Fruit fly (Drosophila melanogaster) whole organism, prepupa: ENCODE data around the gene CG17470.

Experiments
- Blimp-1 ChIP-seq: fragments of 200-800 bp; sonication (Bioruptor generic); optimal IDR thresholded peaks from 3 replicates; lab custom pipeline; 2017; ENCODE audit warnings: missing biosample characterization, missing genetic modification characterization, mild to moderate bottlenecking, moderate library complexity, missing genetic modification reagents
- CG10631 ChIP-seq: fragments of 200-800 bp; sonication (Bioruptor generic); optimal IDR thresholded peaks from 2 replicates; lab custom pipeline; 2016; ENCODE audit warnings: missing biosample characterization, missing genetic modification characterization
- CG10669 ChIP-seq: fragments of 200-800 bp; sonication (Bioruptor generic); optimal IDR thresholded peaks from 3 replicates; lab custom pipeline; 2018; ENCODE audit warnings: missing biosample characterization, mild to moderate bottlenecking, missing genetic modification characterization, moderate library complexity
- CG11762 ChIP-seq: fragments of 200-800 bp; sonication (Bioruptor generic); optimal IDR thresholded peaks from 3 replicates; lab custom pipeline; 2016; ENCODE audit warnings: missing biosample characterization, missing genetic modification characterization; ENCODE audit not compliant: insufficient read depth
- CG11902 ChIP-seq: fragments of 200-800 bp; sonication (Bioruptor generic); optimal IDR thresholded peaks from 3 replicates; lab custom pipeline; 2016; ENCODE audit warnings: missing biosample characterization, missing genetic modification characterization
- CG15336 ChIP-seq: fragments of 200-800 bp; sonication (Bioruptor generic); IDR thresholded peaks from 2 replicates; pipeline ENCODE4 v1.3.6; 2022; ENCODE audit warnings: missing biosample characterization, missing genetic modification characterization
- CG1621 ChIP-seq: fragments of 200-800 bp; sonication (Bioruptor generic); optimal IDR thresholded peaks from 3 replicates; lab custom pipeline; 2018; ENCODE audit warnings: missing biosample characterization, mild to moderate bottlenecking, missing genetic modification characterization
- CG16779 ChIP-seq: fragments of 200-800 bp; sonication (Bioruptor generic); optimal IDR thresholded peaks from 3 replicates; lab custom pipeline; 2017; ENCODE audit warnings: missing biosample characterization, mild to moderate bottlenecking, missing genetic modification characterization
- CG3032 ChIP-seq: fragments of 200-800 bp; optimal IDR thresholded peaks from 2 replicates; lab custom pipeline; 2019; ENCODE audit warnings: missing biosample characterization, mild to moderate bottlenecking, missing genetic modification characterization, moderate library complexity
- CG31627 ChIP-seq: fragments of 200-800 bp; sonication (Bioruptor generic); optimal IDR thresholded peaks from 3 replicates; lab custom pipeline; 2016; ENCODE audit warnings: missing biosample characterization, missing genetic modification characterization
- CG32006 ChIP-seq: fragments of 200-800 bp; sonication (Bioruptor generic); optimal IDR thresholded peaks from 3 replicates; lab custom pipeline; 2017; ENCODE audit warnings: missing biosample characterization, mild to moderate bottlenecking, missing genetic modification characterization
- CG34406 ChIP-seq: fragments of 200-800 bp; sonication (Bioruptor generic); optimal IDR thresholded peaks from 3 replicates; lab custom pipeline; 2016; ENCODE audit warnings: missing biosample characterization, missing genetic modification characterization
- CG6163 ChIP-seq: fragments of 200-800 bp; sonication (Bioruptor generic); IDR thresholded peaks from 3 replicates; pipeline ENCODE4 v1.3.6; 2022; ENCODE audit warnings: missing biosample characterization, missing genetic modification characterization
- CG6276 ChIP-seq: fragments of 200-800 bp; sonication (Bioruptor generic); optimal IDR thresholded peaks from 2 replicates; lab custom pipeline; 2017; ENCODE audit warnings: missing biosample characterization, mild to moderate bottlenecking, missing genetic modification characterization
- CG6792 ChIP-seq: fragments of 200-800 bp; sonication (Bioruptor generic); optimal IDR thresholded peaks from 3 replicates; lab custom pipeline; 2016; ENCODE audit warnings: missing biosample characterization, missing genetic modification characterization
- CG6808 ChIP-seq: fragments of 200-800 bp; sonication (Bioruptor generic); optimal IDR thresholded peaks from 3 replicates; lab custom pipeline; 2017; ENCODE audit warnings: missing biosample characterization, missing genetic modification characterization, mild to moderate bottlenecking, moderate library complexity, missing genetic modification reagents
- CG8119 ChIP-seq: fragments of 200-800 bp; sonication (Bioruptor generic); IDR thresholded peaks from 3 replicates; pipeline ENCODE4 v1.3.6; 2022; ENCODE audit warnings: missing biosample characterization, missing genetic modification characterization
- CG8319 ChIP-seq: fragments of 200-800 bp; sonication (Bioruptor generic); optimal IDR thresholded peaks from 3 replicates; lab custom pipeline; 2016; ENCODE audit warnings: missing biosample characterization, missing genetic modification characterization
- CG9139 ChIP-seq: fragments of 200-800 bp; sonication (Bioruptor generic); optimal IDR thresholded peaks from 3 replicates; lab custom pipeline; 2017; ENCODE audit warnings: missing biosample characterization, mild to moderate bottlenecking, missing genetic modification characterization
- Eip75B ChIP-seq: fragments of 200-800 bp; sonication (Bioruptor generic); optimal IDR thresholded peaks from 3 replicates; lab custom pipeline; 2016; ENCODE audit warnings: missing biosample characterization, missing genetic modification characterization
- Eip78C ChIP-seq: fragments of 200-800 bp; sonication (Bioruptor generic); peaks from one replicate; lab custom pipeline; 2016; ENCODE audit warnings: missing biosample characterization, missing genetic modification characterization
- Eip93F ChIP-seq: fragments of 200-800 bp; sonication (Bioruptor generic); optimal IDR thresholded peaks from 2 replicates; lab custom pipeline; 2016; ENCODE audit warnings: missing biosample characterization, mild to moderate bottlenecking, missing genetic modification characterization
- Ets96B ChIP-seq: fragments of 200-800 bp; optimal IDR thresholded peaks from 2 replicates; lab custom pipeline; 2019; ENCODE audit warnings: missing biosample characterization, mild to moderate bottlenecking, missing genetic modification characterization, moderate library complexity
- Gug ChIP-seq: fragments of 200-800 bp; sonication (Bioruptor generic); IDR thresholded peaks from 2 replicates; pipeline ENCODE4 v1.3.6; 2022; ENCODE audit warnings: missing biosample characterization, missing genetic modification characterization
- Hr38 ChIP-seq: sonication (Bioruptor generic); optimal IDR thresholded peaks from 2 replicates; lab custom pipeline; 2016; ENCODE audit warnings: missing biosample characterization, missing genetic modification characterization
- Hr39 ChIP-seq: fragments of 200-800 bp; sonication (Bioruptor generic); optimal IDR thresholded peaks from 2 replicates; lab custom pipeline; 2016; ENCODE audit warnings: missing biosample characterization, missing genetic modification characterization
- Hr4 ChIP-seq: fragments of 200-800 bp; sonication (Bioruptor generic); optimal IDR thresholded peaks from 3 replicates; lab custom pipeline; 2016; ENCODE audit warnings: missing biosample characterization, missing genetic modification characterization
- Lpt ChIP-seq: fragments of 200-800 bp; sonication (Bioruptor generic); optimal IDR thresholded peaks from 3 replicates; lab custom pipeline; 2016; ENCODE audit warnings: missing biosample characterization, missing genetic modification characterization
- OdsH ChIP-seq: fragments of 200-800 bp; sonication (Bioruptor generic); optimal IDR thresholded peaks from 3 replicates; lab custom pipeline; 2016; ENCODE audit warnings: missing biosample characterization, missing genetic modification characterization
- Smox ChIP-seq: fragments of 200-800 bp; sonication (Bioruptor generic); optimal IDR thresholded peaks from 3 replicates; lab custom pipeline; 2016; ENCODE audit warnings: missing biosample characterization, missing genetic modification characterization
- Sox102F ChIP-seq: fragments of 200-800 bp; sonication (Bioruptor generic); optimal IDR thresholded peaks from 2 replicates; lab custom pipeline; 2016; ENCODE audit warnings: missing biosample characterization, mild to moderate bottlenecking, missing genetic modification characterization
- Sox14 ChIP-seq: fragments of 200-800 bp; sonication (Bioruptor generic); optimal IDR thresholded peaks from 3 replicates; lab custom pipeline; 2016; ENCODE audit warnings: missing biosample characterization, missing genetic modification characterization
- Sox15 ChIP-seq: fragments of 200-800 bp; sonication (Bioruptor generic); optimal IDR thresholded peaks from 3 replicates; lab custom pipeline; 2016; ENCODE audit warnings: missing biosample characterization, missing genetic modification characterization
- achi ChIP-seq: fragments of 200-800 bp; sonication (Bioruptor generic); optimal IDR thresholded peaks from 3 replicates; lab custom pipeline; 2016; ENCODE audit warnings: missing biosample characterization, missing genetic modification characterization
- cyc ChIP-seq: fragments of 200-800 bp; sonication (Bioruptor generic); optimal IDR thresholded peaks from 3 replicates; lab custom pipeline; 2016; ENCODE audit warnings: missing biosample characterization, missing genetic modification characterization
- dac ChIP-seq: fragments of 200-800 bp; sonication (Bioruptor generic); optimal IDR thresholded peaks from 2 replicates; lab custom pipeline; 2017; ENCODE audit warnings: missing biosample characterization, mild to moderate bottlenecking, missing genetic modification characterization
- dsx ChIP-seq: fragments of 200-800 bp; optimal IDR thresholded peaks from 3 replicates; lab custom pipeline; 2019; ENCODE audit warnings: missing biosample characterization, mild to moderate bottlenecking, missing genetic modification characterization, moderate library complexity; ENCODE audit not compliant: poor library complexity, severe bottlenecking
- eg ChIP-seq: fragments of 200-800 bp; sonication (Bioruptor generic); IDR thresholded peaks from 3 replicates; pipeline ENCODE4 v1.3.6; 2022; ENCODE audit warnings: missing biosample characterization, missing genetic modification characterization
- esn ChIP-seq: fragments of 200-800 bp; sonication (Bioruptor generic); optimal IDR thresholded peaks from 2 replicates; lab custom pipeline; 2016; ENCODE audit warnings: missing biosample characterization, mild to moderate bottlenecking, missing genetic modification characterization, moderate library complexity
- fd59A ChIP-seq: fragments of 200-800 bp; sonication (Bioruptor generic); optimal IDR thresholded peaks from 2 replicates; lab custom pipeline; 2017; ENCODE audit warnings: missing biosample characterization, mild to moderate bottlenecking, missing genetic modification characterization, missing genetic modification reagents
- fkh ChIP-seq: fragments of 200-800 bp; sonication (Bioruptor generic); optimal IDR thresholded peaks from 3 replicates; lab custom pipeline; 2017; ENCODE audit warnings: missing biosample characterization, mild to moderate bottlenecking, missing genetic modification characterization, moderate library complexity
- pdm3 ChIP-seq: fragments of 200-800 bp; sonication (Bioruptor generic); optimal IDR thresholded peaks from 3 replicates; lab custom pipeline; 2016; ENCODE audit warnings: missing biosample characterization, missing genetic modification characterization
- salr ChIP-seq, 2 experiments: fragments of 200-800 bp; sonication (Bioruptor generic); optimal IDR thresholded peaks; 3 replicates each; lab custom pipeline; 2016 to 2018; ENCODE audit warnings: missing biosample characterization in 2 of 2, missing genetic modification characterization in 2 of 2, mild to moderate bottlenecking in 1 of 2
- ss ChIP-seq, 2 experiments: fragments of 200-800 bp; sonication (Bioruptor generic); optimal IDR thresholded peaks; 2 replicates in 1 of 2; 3 replicates in 1 of 2; lab custom pipeline; 2017 to 2018; ENCODE audit warnings: mild to moderate bottlenecking in 2 of 2, missing biosample characterization in 2 of 2, missing genetic modification characterization in 2 of 2, moderate library complexity in 1 of 2
- svp ChIP-seq: fragments of 200-800 bp; sonication (Bioruptor generic); peaks from one replicate; lab custom pipeline; 2016; ENCODE audit warnings: missing biosample characterization, missing genetic modification characterization
- topi ChIP-seq: fragments of 200-800 bp; sonication (Bioruptor generic); optimal IDR thresholded peaks from 3 replicates; lab custom pipeline; 2016; ENCODE audit warnings: missing biosample characterization, missing genetic modification characterization
- vri ChIP-seq: fragments of 200-800 bp; sonication (Bioruptor generic); optimal IDR thresholded peaks from 3 replicates; lab custom pipeline; 2016; ENCODE audit warnings: missing biosample characterization, mild to moderate bottlenecking, missing genetic modification characterization

Gene CG17470

dm6 chr2L:20681648-20682098, 38.6 kb upstream of the CG17470 start, which contains the start of gene Cen (continued):
- peak; percentile 59 for TF ChIP-seq achi
- no peak; the same call in 2 of the 3 replicates for TF ChIP-seq eg (GFP tag; lab: Robert Waterston, UW)
- no peak for TF ChIP-seq Gug (GFP tag; lab: Robert Waterston, UW)
- no peak for TF ChIP-seq CG16779 (tag; lab: Kevin White, UChicago)
- TF ChIP-seq CG6792 (GFP tag; lab: Kevin White, UChicago), result peak; percentile 61
- peak; percentile 84 for TF ChIP-seq Sox14
- TF ChIP-seq Eip75B (GFP tag; lab: Kevin White, UChicago), result peak; percentile 78
- TF ChIP-seq Sox102F (GFP tag; lab: Kevin White, UChicago), result no peak
- TF ChIP-seq Sox15 (GFP tag; lab: Kevin White, UChicago), result peak; percentile 70
- TF ChIP-seq CG6808 (GFP tag; lab: Kevin White, UChicago), result peak; percentile 2
- peak; percentile 80 for TF ChIP-seq Hr39 (GFP tag; lab: Kevin White, UChicago)
- TF ChIP-seq CG8319, result peak; percentile 54
- peak; percentile 85 for TF ChIP-seq svp
- TF ChIP-seq Eip93F (GFP tag; lab: Kevin White, UChicago), result peak; percentile 22
- no peak for TF ChIP-seq vri (GFP tag; lab: Kevin White, UChicago)
- no peak for TF ChIP-seq CG1621 (tag; lab: Kevin White, UChicago)
- TF ChIP-seq CG32006 (GFP tag; lab: Kevin White, UChicago), result no peak
- TF ChIP-seq CG9139 (GFP tag; lab: Kevin White, UChicago), result no peak
- TF ChIP-seq CG6276, result no peak
- no peak; the same call in 2 of the 3 replicates for TF ChIP-seq CG8119 (GFP tag; lab: Robert Waterston, UW)
- peak; percentile 93 for TF ChIP-seq Eip78C
- TF ChIP-seq salr (GFP tag; optimal IDR thresholded peaks at IDR 0.05; lab: Kevin White, UChicago), result peak in 1 of 2 experiments; percentile 12
- TF ChIP-seq fd59A (GFP tag; lab: Kevin White, UChicago), result peak; percentile 27
- peak; percentile 58 for TF ChIP-seq CG11902 (GFP tag; lab: Kevin White, UChicago)

- TF ChIP-seq esn (GFP tag; lab: Kevin White, UChicago), result peak; percentile 51
- TF ChIP-seq CG10631 (GFP tag; lab: Kevin White, UChicago), result no peak
- no peak for TF ChIP-seq Smox (GFP tag; lab: Kevin White, UChicago)
- peak; percentile 14; the same call in 1 of the 2 replicates for TF ChIP-seq Gug (GFP tag; lab: Robert Waterston, UW)
- peak; percentile 35 for TF ChIP-seq CG3032
- TF ChIP-seq eg (GFP tag; lab: Robert Waterston, UW), result peak; percentile 59; the same call in 2 of the 3 replicates
- TF ChIP-seq Sox15 (GFP tag; lab: Kevin White, UChicago), result no peak
- TF ChIP-seq CG31627, result peak; percentile 44
- TF ChIP-seq CG6792 (GFP tag; lab: Kevin White, UChicago), result peak; percentile 45
- TF ChIP-seq CG10669 (GFP tag; lab: Kevin White, UChicago), result no peak
- TF ChIP-seq fd59A (GFP tag; lab: Kevin White, UChicago), result no peak
- TF ChIP-seq Ets96B (tag; lab: Kevin White, UChicago), result peak; percentile 42
- no peak for TF ChIP-seq Eip75B (GFP tag; lab: Kevin White, UChicago)
- TF ChIP-seq OdsH (GFP tag; lab: Kevin White, UChicago), result peak; percentile 68
- TF ChIP-seq ss (GFP tag; optimal IDR thresholded peaks at IDR 0.05; lab: Kevin White, UChicago), result no peak
- no peak for TF ChIP-seq CG9139 (GFP tag; lab: Kevin White, UChicago)
- no peak for TF ChIP-seq fkh (GFP tag; lab: Kevin White, UChicago)
- TF ChIP-seq cyc (GFP tag; lab: Kevin White, UChicago), result peak; percentile 25
- TF ChIP-seq pdm3, result peak; percentile 58
- no peak for TF ChIP-seq Blimp-1 (GFP tag; lab: Kevin White, UChicago)
- TF ChIP-seq Eip93F (GFP tag; lab: Kevin White, UChicago), result no peak
- peak; percentile 11 for TF ChIP-seq CG34406 (GFP tag; lab: Kevin White, UChicago)
- peak; percentile 55 for TF ChIP-seq CG15336 (GFP tag; lab: Robert Waterston, UW)
- TF ChIP-seq Hr38 (GFP tag; lab: Kevin White, UChicago), result no peak
- no peak for TF ChIP-seq dac (GFP tag; lab: Kevin White, UChicago)
- peak; percentile 40; the same call in 1 of the 3 replicates for TF ChIP-seq CG8119 (GFP tag; lab: Robert Waterston, UW)
- TF ChIP-seq CG1621 (tag; lab: Kevin White, UChicago), result no peak
- peak; percentile 43; the same call in 2 of the 3 replicates for TF ChIP-seq CG6163 (GFP tag; lab: Robert Waterston, UW)
- peak; percentile 56 for TF ChIP-seq Hr4 (GFP tag; lab: Kevin White, UChicago)
- TF ChIP-seq topi (GFP tag; lab: Kevin White, UChicago), result peak; percentile 47
- peak; percentile 39 for TF ChIP-seq CG32006 (GFP tag; lab: Kevin White, UChicago)
- TF ChIP-seq dsx (GFP tag; lab: Kevin White, UChicago), result no peak
- no peak for TF ChIP-seq Lpt (GFP tag; lab: Kevin White, UChicago)
- TF ChIP-seq CG11902 (GFP tag; lab: Kevin White, UChicago), result no peak
- TF ChIP-seq svp, result peak; percentile 81
- TF ChIP-seq CG16779 (tag; lab: Kevin White, UChicago), result no peak
- TF ChIP-seq CG11762, result no peak
- no peak for TF ChIP-seq vri (GFP tag; lab: Kevin White, UChicago)
- TF ChIP-seq salr (GFP tag; optimal IDR thresholded peaks at IDR 0.05; lab: Kevin White, UChicago), result no peak
These were observed 32.8 kb upstream of the CG17470 start, which contains the start of the genes CG31678 and IKKepsilon for dm6 chr2L:20675875-20676274. Gene CG31678 (minus strand): TSS chr2L:20675941. Gene IKKepsilon (plus strand): TSS chr2L:20676045.
